Worm (Caenorhabditis elegans): ENCODE measurements around the gene C36B7.1.

DNA sequence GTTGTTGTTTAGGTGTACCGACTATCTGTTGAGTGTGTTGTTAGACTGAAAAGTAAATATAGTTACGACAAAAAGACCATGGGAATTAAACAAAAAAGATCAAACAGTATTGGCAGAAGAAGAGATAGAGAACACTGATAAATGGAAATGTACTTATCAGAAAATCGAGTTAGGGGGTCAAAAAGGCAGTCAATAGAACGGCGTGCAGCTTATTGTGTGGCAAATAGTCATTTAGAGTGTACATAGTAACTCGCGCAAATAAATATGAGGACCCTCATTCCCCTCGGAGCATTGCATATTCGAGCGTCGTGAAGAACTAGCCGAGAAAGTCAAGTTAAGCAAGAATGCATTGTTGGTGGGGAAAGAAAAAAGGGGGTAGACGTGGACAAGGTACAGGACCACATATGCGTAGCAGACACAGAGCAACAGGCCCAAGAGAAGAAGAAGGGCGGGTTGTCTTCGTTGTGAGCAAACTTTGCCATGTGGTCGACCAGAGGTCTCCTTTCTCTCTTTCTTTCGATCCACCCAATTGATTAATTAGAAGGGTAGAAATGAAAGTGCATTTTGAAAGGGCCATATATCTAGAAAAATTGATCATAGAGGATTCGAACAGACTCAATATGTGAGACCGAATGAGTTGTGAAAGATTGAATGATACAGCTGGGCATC lies 38.6 kb downstream of the C36B7.1 start, which contains the start of gene lam-2:
- TF ChIP-seq W03F9.2 (tag; optimal IDR thresholded peaks at IDR 0.05) (no peak), dao-5 (tag; optimal IDR thresholded peaks at IDR 0.05) (no peak), him-1 (tag; optimal IDR thresholded peaks at IDR 0.05) (no peak)

All from whole organism, L4/young adult.